Worm (Caenorhabditis elegans) whole organism, L3 larva: Measurements from ENCODE around the gene citk-2.

Experiments used
- R02D3.7 ChIP-seq: fragments of 150-350 bp; optimal IDR thresholded peaks from 2 replicates; lab custom pipeline; 2014; ENCODE audit warnings: missing biosample characterization, missing genetic modification characterization
- ZK546.5 ChIP-seq: sonication (generic microtip); optimal IDR thresholded peaks from 2 replicates; lab custom pipeline; 2017; ENCODE audit warnings: missing biosample characterization, missing genetic modification characterization
- aly-2 ChIP-seq: fragments of 150-350 bp; optimal IDR thresholded peaks from 2 replicates; lab custom pipeline; 2014; ENCODE audit warnings: missing biosample characterization, missing genetic modification characterization
- ama-1 ChIP-seq: fragments of 150-350 bp; optimal IDR thresholded peaks from 2 replicates; lab custom pipeline; 2018
- ceh-16 ChIP-seq: sonication (generic microtip); optimal IDR thresholded peaks from 2 replicates; lab custom pipeline; 2017; ENCODE audit warnings: missing biosample characterization, missing genetic modification characterization
- ceh-28 ChIP-seq: fragments of 150-350 bp; optimal IDR thresholded peaks from 2 replicates; lab custom pipeline; 2014; ENCODE audit warnings: missing biosample characterization, missing genetic modification reagents, missing genetic modification characterization
- ceh-82 ChIP-seq: fragments of 150-350 bp; optimal IDR thresholded peaks from 2 replicates; lab custom pipeline; 2014; ENCODE audit warnings: missing biosample characterization, missing genetic modification characterization
- ceh-9 ChIP-seq: sonication (generic microtip); optimal IDR thresholded peaks from 2 replicates; lab custom pipeline; 2018; ENCODE audit warnings: missing biosample characterization, missing genetic modification characterization
- daf-12 ChIP-seq: fragments of 150-350 bp; optimal IDR thresholded peaks from 2 replicates; lab custom pipeline; 2014; ENCODE audit warnings: missing biosample characterization, missing genetic modification reagents, missing genetic modification characterization
- egl-27 ChIP-seq: sonication (generic microtip); optimal IDR thresholded peaks from 4 replicates; lab custom pipeline; 2017; ENCODE audit warnings: missing biosample characterization, missing genetic modification reagents, missing genetic modification characterization
- egl-5 ChIP-seq: fragments of 150-350 bp; optimal IDR thresholded peaks from 2 replicates; lab custom pipeline; 2017; ENCODE audit warnings: missing biosample characterization, missing genetic modification reagents, missing genetic modification characterization, inconsistent platforms
- elt-1 ChIP-seq: fragments of 150-350 bp; optimal IDR thresholded peaks from 2 replicates; lab custom pipeline; 2014; ENCODE audit warnings: missing biosample characterization, missing genetic modification characterization
- elt-2 ChIP-seq: sonication (generic microtip); optimal IDR thresholded peaks from 2 replicates; lab custom pipeline; 2016; ENCODE audit warnings: missing genetic modification reagents, mild to moderate bottlenecking, missing genetic modification characterization, missing compliant biosample characterization
- elt-3 ChIP-seq, 3 experiments: fragments of 150-350 bp in 1 of 3; sonication (generic microtip) in 2 of 3; optimal IDR thresholded peaks; 2 replicates in 2 of 3; 4 replicates in 1 of 3; lab custom pipeline; 2014 to 2017; ENCODE audit warnings: missing biosample characterization in 3 of 3, missing genetic modification characterization in 3 of 3
- eor-1 ChIP-seq, 2 experiments: fragments of 150-350 bp; optimal IDR thresholded peaks; 2 replicates each; lab custom pipeline; 2014 to 2018; ENCODE audit warnings: missing biosample characterization in 2 of 2, missing genetic modification characterization in 2 of 2
- fkh-10 ChIP-seq: sonication (generic microtip); optimal IDR thresholded peaks from 2 replicates; lab custom pipeline; 2017; ENCODE audit warnings: missing biosample characterization, missing genetic modification reagents, missing genetic modification characterization
- fkh-2 ChIP-seq: fragments of 150-350 bp; optimal IDR thresholded peaks from 2 replicates; lab custom pipeline; 2014; ENCODE audit warnings: missing biosample characterization, missing genetic modification reagents, missing genetic modification characterization
- fos-1 ChIP-seq: fragments of 150-350 bp; optimal IDR thresholded peaks from 2 replicates; lab custom pipeline; 2014; ENCODE audit warnings: missing biosample characterization, missing genetic modification characterization
- hmg-11 ChIP-seq: sonication (generic microtip); optimal IDR thresholded peaks from 2 replicates; lab custom pipeline; 2016; ENCODE audit warnings: missing genetic modification characterization, missing compliant biosample characterization
- jun-1 ChIP-seq: fragments of 150-350 bp; optimal IDR thresholded peaks from 2 replicates; lab custom pipeline; 2014; ENCODE audit warnings: missing biosample characterization, missing genetic modification reagents, missing genetic modification characterization
- lin-15B ChIP-seq: fragments of 150-350 bp; optimal IDR thresholded peaks from 2 replicates; lab custom pipeline; 2014; ENCODE audit warnings: missing biosample characterization, missing genetic modification characterization
- lin-39 ChIP-seq: fragments of 150-350 bp; optimal IDR thresholded peaks from 2 replicates; lab custom pipeline; 2018; ENCODE audit warnings: missing biosample characterization, missing genetic modification reagents, missing genetic modification characterization
- lsy-12 ChIP-seq: sonication (generic microtip); optimal IDR thresholded peaks from 2 replicates; lab custom pipeline; 2016; ENCODE audit warnings: mild to moderate bottlenecking, missing genetic modification characterization, missing compliant biosample characterization
- mdl-1 ChIP-seq: fragments of 150-350 bp; optimal IDR thresholded peaks from 2 replicates; lab custom pipeline; 2014; ENCODE audit warnings: missing biosample characterization, missing genetic modification characterization
- mml-1 ChIP-seq: fragments of 150-350 bp; sonication (generic microtip); optimal IDR thresholded peaks from 3 replicates; lab custom pipeline; 2014; ENCODE audit warnings: missing biosample characterization, missing genetic modification characterization
- nfya-1 ChIP-seq: sonication (generic microtip); optimal IDR thresholded peaks from 2 replicates; lab custom pipeline; 2017; ENCODE audit warnings: missing genetic modification characterization, mild to moderate bottlenecking, missing compliant biosample characterization, antibody characterized with exemption, moderate library complexity; ENCODE audit not compliant: insufficient read depth
- nhr-11 ChIP-seq: fragments of 150-350 bp; optimal IDR thresholded peaks from 2 replicates; lab custom pipeline; 2014; ENCODE audit warnings: missing biosample characterization, missing genetic modification characterization
- nhr-12 ChIP-seq: fragments of 150-350 bp; optimal IDR thresholded peaks from 2 replicates; lab custom pipeline; 2014; ENCODE audit warnings: missing biosample characterization, missing genetic modification characterization
- nhr-23 ChIP-seq: fragments of 150-350 bp; optimal IDR thresholded peaks from 2 replicates; lab custom pipeline; 2014; ENCODE audit warnings: missing biosample characterization, missing genetic modification reagents, missing genetic modification characterization
- nhr-237 ChIP-seq: fragments of 150-350 bp; optimal IDR thresholded peaks from 2 replicates; lab custom pipeline; 2014; ENCODE audit warnings: missing biosample characterization, missing genetic modification characterization
- nhr-25 ChIP-seq: sonication (generic microtip); optimal IDR thresholded peaks from 2 replicates; lab custom pipeline; 2017; ENCODE audit warnings: missing biosample characterization, missing genetic modification characterization
- nhr-28 ChIP-seq: fragments of 150-350 bp; optimal IDR thresholded peaks from 2 replicates; lab custom pipeline; 2014; ENCODE audit warnings: missing biosample characterization, missing genetic modification characterization
- nhr-43 ChIP-seq: sonication (generic microtip); optimal IDR thresholded peaks from 2 replicates; lab custom pipeline; 2016; ENCODE audit warnings: mild to moderate bottlenecking, missing genetic modification characterization, missing compliant biosample characterization; ENCODE audit not compliant: poor library complexity, severe bottlenecking
- nhr-67 ChIP-seq: fragments of 150-350 bp; optimal IDR thresholded peaks from 2 replicates; lab custom pipeline; 2014; ENCODE audit warnings: missing biosample characterization, missing genetic modification characterization
- nhr-76 ChIP-seq: fragments of 150-350 bp; sonication (generic microtip); optimal IDR thresholded peaks from 5 replicates; lab custom pipeline; 2014; ENCODE audit warnings: missing biosample characterization, missing genetic modification characterization
- nhr-77 ChIP-seq: fragments of 150-350 bp; optimal IDR thresholded peaks from 2 replicates; lab custom pipeline; 2014; ENCODE audit warnings: missing biosample characterization, missing genetic modification characterization
- pha-4 ChIP-seq: fragments of 150-350 bp; optimal IDR thresholded peaks from 2 replicates; lab custom pipeline; 2014; ENCODE audit warnings: missing biosample characterization, missing genetic modification reagents, missing genetic modification characterization
- pqm-1 ChIP-seq: fragments of 150-350 bp; optimal IDR thresholded peaks from 2 replicates; lab custom pipeline; 2017; ENCODE audit warnings: missing biosample characterization, missing genetic modification characterization, inconsistent platforms
- sea-2 ChIP-seq: fragments of 150-350 bp; sonication (generic microtip); optimal IDR thresholded peaks from 4 replicates; lab custom pipeline; 2014; ENCODE audit warnings: missing biosample characterization, missing genetic modification reagents, missing genetic modification characterization
- skn-1 ChIP-seq: fragments of 150-350 bp; optimal IDR thresholded peaks from 2 replicates; lab custom pipeline; 2014; ENCODE audit warnings: missing biosample characterization, missing genetic modification characterization
- snpc-4 ChIP-seq: fragments of 150-350 bp; optimal IDR thresholded peaks from 2 replicates; lab custom pipeline; 2014; ENCODE audit warnings: missing biosample characterization, missing genetic modification characterization
- tbx-2 ChIP-seq: sonication (generic microtip); optimal IDR thresholded peaks from 2 replicates; lab custom pipeline; 2016; ENCODE audit warnings: mild to moderate bottlenecking, missing genetic modification characterization, missing compliant biosample characterization
- unc-39 ChIP-seq: sonication (generic microtip); optimal IDR thresholded peaks from 4 replicates; lab custom pipeline; 2017; ENCODE audit warnings: missing biosample characterization, missing genetic modification characterization
- unc-62 ChIP-seq: fragments of 150-350 bp; sonication (generic microtip); optimal IDR thresholded peaks from 4 replicates; lab custom pipeline; 2014; ENCODE audit warnings: missing biosample characterization, missing genetic modification reagents, missing genetic modification characterization
- zag-1 ChIP-seq: fragments of 150-350 bp; optimal IDR thresholded peaks from 2 replicates; lab custom pipeline; 2014; ENCODE audit warnings: missing biosample characterization, missing genetic modification characterization
- ztf-11 ChIP-seq: fragments of 150-350 bp; optimal IDR thresholded peaks from 2 replicates; lab custom pipeline; 2014; ENCODE audit warnings: missing biosample characterization, missing genetic modification characterization
- ztf-4 ChIP-seq: fragments of 150-350 bp; optimal IDR thresholded peaks from 2 replicates; lab custom pipeline; 2014; ENCODE audit warnings: missing biosample characterization, missing genetic modification characterization

Gene citk-2

ce11 chrII:4989802-4990201, 9.5 kb upstream of the citk-2 start, which contains the start of gene T27F7.12:
TSS of gene T27F7.12 (plus strand) at chrII:4990102.
- TF ChIP-seq daf-12 (tag; lab: Kevin White, UChicago) (no peak), unc-62 (GFP tag; lab: Kevin White, UChicago) (no peak), R02D3.7 (no peak), ceh-28 (tag; lab: Kevin White, UChicago) (no peak), egl-27 (tag; lab: Kevin White, UChicago) (no peak), tbx-2 (tag; lab: Kevin White, UChicago) (no peak)

- TF ChIP-seq pqm-1 (tag; lab: Kevin White, UChicago) (no peak), nhr-237 (no peak), sea-2 (no peak), nhr-11 (no peak)
- TF ChIP-seq, all 47 proteins: peak for 0
These were observed 6.3 kb upstream of the citk-2 start, which contains the start of gene pigb-1 for ce11 chrII:4992977-4993376. TSS of gene pigb-1 (minus strand) at chrII:4993077.

- no peak for TF ChIP-seq ztf-11 (tag; lab: Kevin White, UChicago)
- no peak for TF ChIP-seq ama-1 (lab: Kevin White, UChicago)
- peak; percentile 64 for TF ChIP-seq pha-4 (tag; lab: Kevin White, UChicago)
- TF ChIP-seq nhr-11, result no peak
- TF ChIP-seq nfya-1 (tag; lab: Kevin White, UChicago), result peak; percentile 70
- no peak for TF ChIP-seq daf-12 (tag; lab: Kevin White, UChicago)
- TF ChIP-seq hmg-11, result peak; percentile 80
- no peak for TF ChIP-seq sea-2
- TF ChIP-seq elt-2 (tag; lab: Kevin White, UChicago), result peak; percentile 38
- TF ChIP-seq nhr-12 (tag; lab: Kevin White, UChicago), result no peak
- no peak for TF ChIP-seq ceh-28 (tag; lab: Kevin White, UChicago)
- TF ChIP-seq egl-5 (tag; lab: Kevin White, UChicago), result no peak
- no peak for TF ChIP-seq nhr-67 (tag; lab: Kevin White, UChicago)
- TF ChIP-seq nhr-76 (tag; lab: Kevin White, UChicago), result no peak
- peak; percentile 73 for TF ChIP-seq lin-15B
- TF ChIP-seq fkh-2 (tag; lab: Kevin White, UChicago), result no peak
- TF ChIP-seq elt-1 (tag; lab: Kevin White, UChicago), result no peak
- no peak for TF ChIP-seq lsy-12 (tag; lab: Kevin White, UChicago)
- no peak for TF ChIP-seq egl-27 (tag; lab: Kevin White, UChicago)
- TF ChIP-seq nhr-237, result no peak
- peak; percentile 35 for TF ChIP-seq nhr-25
- TF ChIP-seq fos-1 (tag; lab: Kevin White, UChicago), result no peak
- no peak for TF ChIP-seq unc-39 (tag; lab: Kevin White, UChicago)
- TF ChIP-seq ceh-9 (tag; lab: Kevin White, UChicago), result no peak
- peak; percentile 74 for TF ChIP-seq snpc-4
- TF ChIP-seq fkh-10 (GFP tag; lab: Kevin White, UChicago), result no peak
- no peak for TF ChIP-seq ceh-16 (tag; lab: Kevin White, UChicago)
- TF ChIP-seq nhr-23 (tag; lab: Kevin White, UChicago), result no peak
- TF ChIP-seq jun-1 (tag; lab: Kevin White, UChicago), result no peak
- TF ChIP-seq ceh-82 (tag; lab: Kevin White, UChicago), result no peak
- no peak for TF ChIP-seq nhr-28 (tag; lab: Kevin White, UChicago)
- no peak for TF ChIP-seq mdl-1 (tag; lab: Kevin White, UChicago)
- TF ChIP-seq nhr-43, result no peak
- no peak for TF ChIP-seq pqm-1 (tag; lab: Kevin White, UChicago)
- TF ChIP-seq tbx-2 (tag; lab: Kevin White, UChicago), result no peak
- no peak for TF ChIP-seq ZK546.5 (tag; lab: Kevin White, UChicago)
- no peak for TF ChIP-seq nhr-77 (tag; lab: Kevin White, UChicago)
- no peak for TF ChIP-seq ztf-4 (tag; lab: Kevin White, UChicago)
- TF ChIP-seq eor-1 (tag; optimal IDR thresholded peaks at IDR 0.05; lab: Kevin White, UChicago), result no peak
- TF ChIP-seq lin-39 (tag; lab: Kevin White, UChicago), result no peak
- no peak for TF ChIP-seq aly-2 (tag; lab: Kevin White, UChicago)
- no peak for TF ChIP-seq mml-1 (tag; lab: Kevin White, UChicago)
- TF ChIP-seq skn-1 (tag; lab: Kevin White, UChicago), result no peak
- no peak for TF ChIP-seq elt-3 (tag; optimal IDR thresholded peaks at IDR 0.05; lab: Kevin White, UChicago)
- TF ChIP-seq unc-62 (GFP tag; lab: Kevin White, UChicago), result no peak
- TF ChIP-seq zag-1 (tag; lab: Kevin White, UChicago), result no peak
- TF ChIP-seq R02D3.7, result no peak
- TF ChIP-seq, all 47 proteins: peak for 7
These were observed 5.7 kb upstream of the citk-2 start, which contains the start of the genes eif-1 and vps-24 for ce11 chrII:4993530-4994192. TSS of gene eif-1 (minus strand) at chrII:4993580. TSS of gene vps-24 (plus strand) at chrII:4993998.
